Worm (Caenorhabditis elegans) whole organism, late embryonic: ENCODE data around the gene sec-61.A.

Experiments
- C08G9.2 ChIP-seq: sonication (generic microtip); optimal IDR thresholded peaks from 2 replicates; lab custom pipeline; 2016; ENCODE audit warnings: mild to moderate bottlenecking, missing genetic modification characterization, moderate library complexity, missing compliant biosample characterization
- K02D7.2 ChIP-seq: sonication (generic microtip); optimal IDR thresholded peaks from 2 replicates; lab custom pipeline; 2017; ENCODE audit warnings: mild to moderate bottlenecking, missing genetic modification characterization, missing compliant biosample characterization
- T23F11.4 ChIP-seq: fragments of 200-800 bp; sonication (Bioruptor generic); optimal IDR thresholded peaks from 2 replicates; lab custom pipeline; 2018; ENCODE audit warnings: mild to moderate bottlenecking, missing genetic modification characterization, missing compliant biosample characterization
- ama-1 ChIP-seq: fragments of 150-350 bp; optimal IDR thresholded peaks from 2 replicates; lab custom pipeline; 2014
- ceh-18 ChIP-seq: sonication (generic microtip); optimal IDR thresholded peaks from 2 replicates; lab custom pipeline; 2016; ENCODE audit warnings: missing genetic modification characterization, missing compliant biosample characterization
- ceh-19 ChIP-seq: fragments of 200-800 bp; sonication (Bioruptor generic); optimal IDR thresholded peaks from 2 replicates; lab custom pipeline; 2018; ENCODE audit warnings: mild to moderate bottlenecking, missing genetic modification characterization, missing compliant biosample characterization
- ceh-24 ChIP-seq: sonication (generic microtip); optimal IDR thresholded peaks from 2 replicates; lab custom pipeline; 2016; ENCODE audit warnings: mild to moderate bottlenecking, missing genetic modification characterization, missing compliant biosample characterization
- ceh-30 ChIP-seq: fragments of 150-350 bp; optimal IDR thresholded peaks from 2 replicates; lab custom pipeline; 2014; ENCODE audit warnings: missing biosample characterization, missing genetic modification characterization
- ceh-31 ChIP-seq: sonication (generic microtip); optimal IDR thresholded peaks from 2 replicates; lab custom pipeline; 2016; ENCODE audit warnings: missing genetic modification characterization, missing compliant biosample characterization
- ceh-45 ChIP-seq: fragments of 200-800 bp; sonication (Bioruptor generic); IDR thresholded peaks from 2 replicates; pipeline ENCODE4 v1.3.6; 2022; ENCODE audit warnings: missing genetic modification reagents, missing genetic modification characterization, missing compliant biosample characterization
- ceh-48 ChIP-seq: sonication (generic microtip); optimal IDR thresholded peaks from 2 replicates; lab custom pipeline; 2016; ENCODE audit warnings: missing genetic modification characterization, inconsistent platforms, missing compliant biosample characterization
- ceh-6 ChIP-seq: fragments of 200-800 bp; sonication (Bioruptor generic); optimal IDR thresholded peaks from 2 replicates; lab custom pipeline; 2018; ENCODE audit warnings: mild to moderate bottlenecking, missing genetic modification characterization, missing compliant biosample characterization
- che-1 ChIP-seq: sonication (generic microtip); optimal IDR thresholded peaks from 2 replicates; lab custom pipeline; 2016; ENCODE audit warnings: mild to moderate bottlenecking, missing genetic modification characterization, missing compliant biosample characterization
- dmd-4 ChIP-seq: sonication (generic microtip); optimal IDR thresholded peaks from 2 replicates; lab custom pipeline; 2016; ENCODE audit warnings: borderline replicate concordance, missing genetic modification characterization, missing compliant biosample characterization
- dve-1 ChIP-seq: sonication (generic microtip); optimal IDR thresholded peaks from 2 replicates; lab custom pipeline; 2017; ENCODE audit warnings: antibody characterized with exemption, mild to moderate bottlenecking, missing genetic modification characterization, missing compliant biosample characterization
- elt-2 ChIP-seq: sonication (generic microtip); optimal IDR thresholded peaks from 2 replicates; lab custom pipeline; 2016; ENCODE audit warnings: missing genetic modification reagents, missing genetic modification characterization, missing compliant biosample characterization
- hlh-30 ChIP-seq: sonication (generic microtip); optimal IDR thresholded peaks from 2 replicates; lab custom pipeline; 2017; ENCODE audit warnings: antibody characterized with exemption, missing genetic modification characterization, missing compliant biosample characterization; ENCODE audit not compliant: insufficient read depth
- hlh-6 ChIP-seq: sonication (generic microtip); optimal IDR thresholded peaks from 2 replicates; lab custom pipeline; 2016; ENCODE audit warnings: missing genotype, missing genetic modification characterization, missing compliant biosample characterization
- hlh-8 ChIP-seq: sonication (generic microtip); optimal IDR thresholded peaks from 2 replicates; lab custom pipeline; 2016; ENCODE audit warnings: missing genotype, missing genetic modification characterization, missing compliant biosample characterization
- mec-3 ChIP-seq: sonication (generic microtip); optimal IDR thresholded peaks from 2 replicates; lab custom pipeline; 2016; ENCODE audit warnings: borderline replicate concordance, missing genetic modification characterization, missing compliant biosample characterization
- nfya-1 ChIP-seq: sonication (generic microtip); optimal IDR thresholded peaks from 2 replicates; lab custom pipeline; 2017; ENCODE audit warnings: missing genetic modification characterization, mild to moderate bottlenecking, missing compliant biosample characterization, antibody characterized with exemption, moderate library complexity
- npax-4 ChIP-seq: sonication (generic microtip); optimal IDR thresholded peaks from 2 replicates; lab custom pipeline; 2016; ENCODE audit warnings: missing genetic modification characterization, missing compliant biosample characterization
- odd-2 ChIP-seq: sonication (generic microtip); optimal IDR thresholded peaks from 2 replicates; lab custom pipeline; 2017; ENCODE audit warnings: antibody characterized with exemption, mild to moderate bottlenecking, missing genetic modification characterization, missing compliant biosample characterization
- pag-3 ChIP-seq: sonication (generic microtip); optimal IDR thresholded peaks from 2 replicates; lab custom pipeline; 2016; ENCODE audit warnings: missing compliant biosample characterization, missing genetic modification characterization, borderline replicate concordance
- pat-9 ChIP-seq: fragments of 200-800 bp; sonication (Bioruptor generic); optimal IDR thresholded peaks from 2 replicates; lab custom pipeline; 2018; ENCODE audit warnings: mild to moderate bottlenecking, missing genetic modification characterization, moderate library complexity, missing compliant biosample characterization
- pax-1 ChIP-seq: fragments of 150-350 bp; optimal IDR thresholded peaks from 2 replicates; lab custom pipeline; 2014; ENCODE audit warnings: missing biosample characterization, missing genetic modification characterization
- pha-2 ChIP-seq: sonication (generic microtip); optimal IDR thresholded peaks from 2 replicates; lab custom pipeline; 2017; ENCODE audit warnings: mild to moderate bottlenecking, missing genetic modification characterization, missing compliant biosample characterization
- pha-4 ChIP-seq: fragments of 150-350 bp; optimal IDR thresholded peaks from 2 replicates; lab custom pipeline; 2018; ENCODE audit warnings: missing biosample characterization, missing genetic modification reagents, missing genetic modification characterization
- pros-1 ChIP-seq: fragments of 150-350 bp; optimal IDR thresholded peaks from 2 replicates; lab custom pipeline; 2014; ENCODE audit warnings: missing biosample characterization, missing genetic modification reagents, missing genetic modification characterization
- rnt-1 ChIP-seq: sonication (generic microtip); optimal IDR thresholded peaks from 2 replicates; lab custom pipeline; 2016; ENCODE audit warnings: missing genetic modification characterization, missing compliant biosample characterization
- sdc-2 ChIP-seq: sonication (generic microtip); optimal IDR thresholded peaks from 2 replicates; lab custom pipeline; 2016; ENCODE audit warnings: missing genotype, missing genetic modification characterization, missing compliant biosample characterization
- sox-4 ChIP-seq: sonication (generic microtip); optimal IDR thresholded peaks from 2 replicates; lab custom pipeline; 2017; ENCODE audit warnings: mild to moderate bottlenecking, missing genetic modification characterization, inconsistent platforms, missing compliant biosample characterization
- tbx-2 ChIP-seq: sonication (generic microtip); optimal IDR thresholded peaks from 2 replicates; lab custom pipeline; 2016; ENCODE audit warnings: missing genetic modification characterization, missing compliant biosample characterization
- ttx-3 ChIP-seq: sonication (generic microtip); optimal IDR thresholded peaks from 2 replicates; lab custom pipeline; 2016; ENCODE audit warnings: missing genetic modification reagents, missing genetic modification characterization, missing compliant biosample characterization
- unc-42 ChIP-seq: sonication (generic microtip); optimal IDR thresholded peaks from 2 replicates; lab custom pipeline; 2016; ENCODE audit warnings: missing genotype, missing genetic modification characterization, missing compliant biosample characterization
- unc-55 ChIP-seq: sonication (generic microtip); optimal IDR thresholded peaks from 2 replicates; lab custom pipeline; 2017; ENCODE audit warnings: missing biosample characterization, missing genetic modification reagents, missing genetic modification characterization
- unc-86 ChIP-seq: sonication (generic microtip); optimal IDR thresholded peaks from 2 replicates; lab custom pipeline; 2016; ENCODE audit warnings: missing genetic modification characterization, missing compliant biosample characterization
- zip-5 ChIP-seq: sonication (generic microtip); optimal IDR thresholded peaks from 2 replicates; lab custom pipeline; 2016; ENCODE audit warnings: missing genetic modification characterization, missing compliant biosample characterization
- ztf-16 ChIP-seq: sonication (generic microtip); optimal IDR thresholded peaks from 2 replicates; lab custom pipeline; 2017; ENCODE audit warnings: missing genetic modification characterization, missing compliant biosample characterization

Gene sec-61.A

DNA sequence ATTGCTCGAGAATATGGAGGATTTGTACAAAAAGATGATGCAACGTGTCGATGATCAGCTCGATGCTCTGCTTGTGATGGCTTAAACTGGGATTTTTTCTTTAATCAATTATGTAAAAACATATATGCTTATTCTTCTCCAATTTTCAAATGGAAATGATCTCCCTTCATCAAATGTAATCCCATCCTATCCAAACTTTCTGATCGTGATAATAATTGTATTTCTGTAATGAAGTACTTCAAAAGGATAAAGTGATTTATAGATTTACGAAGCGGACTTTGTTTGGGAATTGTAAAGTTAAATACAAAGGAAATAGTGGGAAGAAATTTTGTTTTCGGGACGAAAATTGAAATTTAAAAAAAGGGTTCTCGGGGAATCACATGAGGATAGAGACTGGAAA, 34.5 kb downstream of the sec-61.A start:
- no peak for TF ChIP-seq hlh-30 (tag; lab: Kevin White, UChicago)
- TF ChIP-seq ama-1 (lab: Kevin White, UChicago), result peak; percentile 13
- TF ChIP-seq ceh-19, result no peak
- no peak for TF ChIP-seq odd-2 (tag; lab: Kevin White, UChicago)

DNA sequence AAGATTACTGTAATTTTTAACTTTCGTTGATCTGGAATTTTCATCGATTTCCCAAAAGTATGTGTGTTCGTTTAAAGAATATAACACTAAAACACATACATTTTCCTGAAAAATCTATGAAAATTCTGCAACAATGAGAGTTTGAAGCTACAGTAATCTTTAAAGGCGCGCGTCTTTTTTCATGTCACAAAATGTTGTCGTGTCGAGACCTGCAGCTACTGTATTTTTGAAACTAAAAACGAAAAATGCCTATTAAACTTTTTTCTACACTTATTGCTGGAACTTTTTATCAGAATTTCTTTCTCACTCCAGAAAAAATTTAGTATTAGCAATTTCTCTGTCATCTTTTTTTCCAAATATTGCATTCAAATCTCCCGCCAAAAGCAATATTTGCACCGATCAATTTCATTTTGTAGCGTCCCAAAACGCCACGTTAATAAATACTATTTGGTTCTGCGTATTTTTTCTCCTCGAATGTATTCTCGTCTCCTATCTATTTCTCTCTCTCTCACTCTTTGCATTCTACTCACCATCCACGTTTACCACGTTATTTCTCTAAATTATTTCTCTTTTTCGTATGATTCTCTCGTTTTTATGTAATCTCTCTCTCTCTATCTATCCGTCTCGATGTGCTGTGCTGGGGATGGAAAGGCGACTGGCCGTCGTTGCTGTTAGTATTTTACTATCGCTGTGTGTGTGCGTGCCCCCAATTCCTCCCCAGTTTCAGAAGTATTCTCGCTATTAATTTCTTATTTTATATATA, 38.5 kb downstream of the sec-61.A start, which contains the start of gene melo-1:
Gene melo-1, plus strand, starts transcription at position 658 of the 763 bp plus-strand sequence.
- TF ChIP-seq nfya-1 (peak; percentile 60), mec-3 (tag; lab: Kevin White, UChicago) (no peak), dmd-4 (tag; lab: Kevin White, UChicago) (no peak), ceh-30 (no peak), pha-4 (no peak), ceh-19 (peak; percentile 11), C08G9.2 (tag; lab: Kevin White, UChicago) (no peak), unc-55 (GFP tag; lab: Kevin White, UChicago) (peak; percentile 42), elt-2 (tag; lab: Kevin White, UChicago) (no peak), pros-1 (tag; lab: Kevin White, UChicago) (no peak), K02D7.2 (tag; lab: Kevin White, UChicago) (no peak), unc-42 (peak; percentile 51), sox-4 (tag; lab: Kevin White, UChicago) (no peak)

- TF ChIP-seq ztf-16, result no peak
- no peak for TF ChIP-seq ttx-3 (tag; lab: Kevin White, UChicago)
- TF ChIP-seq pat-9 (tag; lab: Kevin White, UChicago), result no peak
- no peak for TF ChIP-seq ceh-45 (GFP tag; lab: Robert Waterston, UW)
- TF ChIP-seq hlh-8 (tag; lab: Kevin White, UChicago), result no peak
- no peak for TF ChIP-seq ceh-31 (tag; lab: Kevin White, UChicago)
Observed at ce11 chrIV:14784481-14784880, 40.6 kb downstream of the sec-61.A start, which contains the start of gene nlp-56. Gene nlp-56 (minus strand): TSS chrIV:14784737.

ce11 chrIV:14782211-14782610, 42.9 kb downstream of the sec-61.A start, which contains the start of gene Y57G11C.1130:
Gene Y57G11C.1130 (plus strand): TSS chrIV:14782511.
- TF ChIP-seq che-1 (tag; lab: Kevin White, UChicago) (no peak), pha-2 (tag; lab: Kevin White, UChicago) (no peak), unc-86 (tag; lab: Kevin White, UChicago) (no peak), elt-2 (tag; lab: Kevin White, UChicago) (no peak), C08G9.2 (tag; lab: Kevin White, UChicago) (no peak), T23F11.4 (no peak), dve-1 (tag; lab: Kevin White, UChicago) (no peak), K02D7.2 (tag; lab: Kevin White, UChicago) (no peak), hlh-8 (tag; lab: Kevin White, UChicago) (no peak), ceh-6 (GFP tag; lab: Kevin White, UChicago) (no peak)

DNA sequence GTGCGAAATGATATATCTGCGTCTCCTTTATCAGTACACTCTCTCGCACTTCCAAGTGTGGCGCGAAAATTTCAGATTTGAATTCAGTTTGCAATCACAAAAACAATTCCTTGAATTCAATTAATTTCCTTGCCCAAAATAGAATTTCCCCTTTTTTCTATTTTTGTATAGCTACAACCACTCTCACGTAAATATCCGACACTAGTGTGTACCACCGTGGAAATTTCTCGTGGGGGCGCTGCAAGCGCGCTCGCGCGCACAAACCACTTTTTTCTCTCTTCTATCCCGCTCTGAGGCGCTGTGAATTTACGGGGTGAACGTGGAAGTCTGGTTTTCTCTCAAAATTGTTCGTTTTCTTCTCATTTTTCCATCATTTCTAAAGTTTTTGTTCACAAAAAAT, 43.5 kb downstream of the sec-61.A start, which contains the start of gene Y57G11C.8:
Gene Y57G11C.8, plus strand, starts transcription at position 301 of the 400 bp plus-strand sequence.
- no peak for TF ChIP-seq zip-5 (tag; lab: Kevin White, UChicago)
- TF ChIP-seq pat-9 (tag; lab: Kevin White, UChicago), result no peak
- no peak for TF ChIP-seq npax-4 (tag; lab: Kevin White, UChicago)
- no peak for TF ChIP-seq ceh-48
- no peak for TF ChIP-seq hlh-6 (tag; lab: Kevin White, UChicago)
- no peak for TF ChIP-seq tbx-2
- no peak for TF ChIP-seq sdc-2 (tag; lab: Kevin White, UChicago)
- no peak for TF ChIP-seq ceh-24 (tag; lab: Kevin White, UChicago)
- no peak for TF ChIP-seq pag-3 (tag; lab: Kevin White, UChicago)
- TF ChIP-seq ztf-16, result no peak
- no peak for TF ChIP-seq pax-1
- no peak for TF ChIP-seq ceh-18
- TF ChIP-seq rnt-1 (tag; lab: Kevin White, UChicago), result no peak
